Worm (Caenorhabditis elegans): ENCODE measurements around the gene ZC239.13.

Gene ZC239.13

DNA sequence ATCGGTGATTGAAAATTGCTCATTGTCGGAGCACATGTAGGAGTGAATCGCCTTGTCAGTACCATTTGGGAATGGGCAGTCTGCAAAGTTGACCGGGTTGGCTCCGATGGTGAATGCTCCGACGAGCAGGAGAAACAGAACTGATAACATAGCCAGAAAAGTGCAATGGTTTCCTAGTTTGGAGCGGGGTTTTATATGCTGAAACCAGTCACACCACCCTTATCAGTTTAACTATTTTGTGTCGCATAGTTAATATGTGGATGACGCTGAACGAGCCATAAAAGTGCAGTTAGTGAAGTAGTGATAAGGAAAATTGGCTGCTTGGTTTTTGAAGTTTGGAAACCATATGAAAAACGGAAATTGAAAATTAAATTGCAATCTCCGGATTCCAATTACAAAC, 23.2 kb upstream of the ZC239.13 start, which contains the start of gene C17F4.7 (continued):
- no peak for TF ChIP-seq ceh-40 (GFP tag; IDR thresholded peaks at IDR 0.05)
- TF ChIP-seq ceh-100 (GFP tag; IDR thresholded peaks at IDR 0.05), result no peak
- no peak for TF ChIP-seq ceh-91 (GFP tag; IDR thresholded peaks at IDR 0.05)
- no peak for TF ChIP-seq madf-8 (GFP tag; conservative IDR thresholded peaks at IDR 0.05)
- no peak for TF ChIP-seq Y56A3A.18 (GFP tag; IDR thresholded peaks at IDR 0.05)
- TF ChIP-seq attf-5 (GFP tag; optimal IDR thresholded peaks at IDR 0.05), result peak; percentile 2
- TF ChIP-seq T07F8.4 (tag; optimal IDR thresholded peaks at IDR 0.05), result no peak
- TF ChIP-seq madf-6 (GFP tag; IDR thresholded peaks at IDR 0.05), result no peak
- no peak for TF ChIP-seq attf-6 (GFP tag; IDR thresholded peaks at IDR 0.05)
- TF ChIP-seq D2030.7 (GFP tag; IDR thresholded peaks at IDR 0.05), result no peak
- TF ChIP-seq sdz-38 (tag; optimal IDR thresholded peaks at IDR 0.05), result no peak
- TF ChIP-seq tlf-1 (GFP tag; optimal IDR thresholded peaks at IDR 0.05), result no peak
- TF ChIP-seq Y53F4B.3 (GFP tag; IDR thresholded peaks at IDR 0.05), result no peak
- no peak for TF ChIP-seq nhr-179 (tag; optimal IDR thresholded peaks at IDR 0.05)
- no peak for TF ChIP-seq chd-7 (tag; optimal IDR thresholded peaks at IDR 0.05)
- no peak for TF ChIP-seq mcd-1 (GFP tag; IDR thresholded peaks at IDR 0.05)
- no peak for TF ChIP-seq ceh-79 (tag; optimal IDR thresholded peaks at IDR 0.05)
- TF ChIP-seq madf-10 (tag; optimal IDR thresholded peaks at IDR 0.05), result peak; percentile 11
- TF ChIP-seq rpc-1 (optimal IDR thresholded peaks at IDR 0.05), result no peak
- no peak for TF ChIP-seq rpc-1 (tag; optimal IDR thresholded peaks at IDR 0.05)
- peak; percentile 50 for TF ChIP-seq atf-7 (tag; optimal IDR thresholded peaks at IDR 0.05)
- TF ChIP-seq F10E7.11 (tag; optimal IDR thresholded peaks at IDR 0.05), result no peak
- peak; percentile 94 for TF ChIP-seq nhr-80 (tag; optimal IDR thresholded peaks at IDR 0.05)
- no peak for TF ChIP-seq C17E4.6 (GFP tag; IDR thresholded peaks at IDR 0.05)
- TF ChIP-seq nfyb-1 (GFP tag; IDR thresholded peaks at IDR 0.05), result no peak
- TF ChIP-seq lsl-1 (GFP tag; optimal IDR thresholded peaks at IDR 0.05), result no peak
- no peak for TF ChIP-seq snpc-1.1 (tag; optimal IDR thresholded peaks at IDR 0.05; ENCODE audit: insufficient read depth)
- TF ChIP-seq hmg-20 (GFP tag; IDR thresholded peaks at IDR 0.05), result no peak
- TF ChIP-seq hlh-26 (GFP tag; conservative IDR thresholded peaks at IDR 0.05), result no peak
- TF ChIP-seq ztf-22 (GFP tag; optimal IDR thresholded peaks at IDR 0.05), result peak; percentile 29
- TF ChIP-seq repo-1 (tag; optimal IDR thresholded peaks at IDR 0.05), result no peak
- no peak for TF ChIP-seq hrde-1 (tag; optimal IDR thresholded peaks at IDR 0.05; ENCODE audit: borderline replicate concordance)
- TF ChIP-seq akir-1 (GFP tag; optimal IDR thresholded peaks at IDR 0.05), result no peak
- TF ChIP-seq ztf-25 (GFP tag; IDR thresholded peaks at IDR 0.05), result no peak
- no peak for TF ChIP-seq ekl-4 (GFP tag; IDR thresholded peaks at IDR 0.05)
- no peak for TF ChIP-seq dpff-1 (tag; optimal IDR thresholded peaks at IDR 0.05)
- no peak for TF ChIP-seq hsf-1 (GFP tag; IDR thresholded peaks at IDR 0.05)
- TF ChIP-seq nhr-120 (GFP tag; IDR thresholded peaks at IDR 0.05), result no peak
- TF ChIP-seq zim-3 (tag; optimal IDR thresholded peaks at IDR 0.05), result no peak
- TF ChIP-seq F22D6.2 (tag; optimal IDR thresholded peaks at IDR 0.05), result no peak
- TF ChIP-seq ets-4 (GFP tag; optimal IDR thresholded peaks at IDR 0.05), result peak; percentile 51
- no peak for TF ChIP-seq cebp-1 (GFP tag; IDR thresholded peaks at IDR 0.05)
- TF ChIP-seq cebp-1 (tag; optimal IDR thresholded peaks at IDR 0.05), result peak; percentile 14
- TF ChIP-seq F39B2.1 (GFP tag; IDR thresholded peaks at IDR 0.05), result no peak
- TF ChIP-seq unc-62 (GFP tag; optimal IDR thresholded peaks at IDR 0.05), result peak; percentile 47
- no peak for TF ChIP-seq lag-1 (GFP tag; IDR thresholded peaks at IDR 0.05)
- TF ChIP-seq ccch-3 (GFP tag; optimal IDR thresholded peaks at IDR 0.05), result no peak
- 0 out of 2 replicates have a peak, but pooled peaks have one; percentile 40 for TF ChIP-seq pbrm-1 (GFP tag; IDR thresholded peaks at IDR 0.05)
- no peak for TF ChIP-seq egl-18 (GFP tag; IDR thresholded peaks at IDR 0.05)
- no peak for TF ChIP-seq pha-4 (tag; optimal IDR thresholded peaks at IDR 0.05)
- TF ChIP-seq Y95B8A.8 (GFP tag; IDR thresholded peaks at IDR 0.05), result no peak

Data from whole organism, young adult.